Worm (Caenorhabditis elegans): ENCODE data around the gene fbxb-116.

DNA sequence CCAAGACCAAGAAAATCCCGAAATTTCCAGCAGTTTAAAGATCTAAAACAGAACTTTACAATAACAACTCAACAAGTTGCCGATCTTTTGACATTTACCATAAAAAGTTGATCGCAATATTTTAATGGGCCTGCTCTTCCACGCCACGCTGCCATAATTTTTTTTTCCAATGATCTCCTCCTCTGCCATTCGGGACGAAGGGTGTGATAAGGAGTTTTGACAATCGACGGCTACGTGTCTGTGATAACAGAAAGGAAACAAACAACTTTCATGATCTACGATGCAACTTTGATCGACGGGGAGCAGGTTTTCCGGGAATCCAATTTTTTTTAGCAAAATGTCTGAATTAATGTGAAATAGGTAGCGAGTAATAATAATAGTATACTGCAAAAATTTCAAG, 26.7 kb upstream of the fbxb-116 start:
- TF ChIP-seq dao-5 (tag; optimal IDR thresholded peaks at IDR 0.05) = no peak
- TF ChIP-seq him-1 (tag; optimal IDR thresholded peaks at IDR 0.05) = no peak
- no peak for TF ChIP-seq W03F9.2 (tag; optimal IDR thresholded peaks at IDR 0.05)
